Fruit fly (Drosophila melanogaster) whole organism, embryonic: ENCODE data around the gene Slip1.
A peak's percentile ranks its signal among the peaks of the same experiment; 100 is the strongest.

ENCODE experiments used
- Atf3 ChIP-seq: fragments of 200-800 bp; sonication (Bioruptor generic); optimal IDR thresholded peaks from 3 replicates; lab custom pipeline; 2016; ENCODE audit warnings: missing biosample characterization, missing genetic modification characterization
- Atf6 ChIP-seq: fragments of 200-800 bp; sonication (Bioruptor generic); IDR thresholded peaks from 2 replicates; pipeline ENCODE4 v1.3.6; 2022; ENCODE audit warnings: missing biosample characterization, missing genetic modification characterization
- B-H2 ChIP-seq: fragments of 200-800 bp; sonication (Bioruptor generic); optimal IDR thresholded peaks from 2 replicates; lab custom pipeline; 2018; ENCODE audit warnings: missing biosample characterization, mild to moderate bottlenecking, missing genetic modification characterization
- Bteb2 ChIP-seq: fragments of 200-800 bp; sonication (Bioruptor generic); optimal IDR thresholded peaks from 2 replicates; lab custom pipeline; 2016; ENCODE audit warnings: missing biosample characterization, missing genetic modification characterization
- CG10979 ChIP-seq: fragments of 200-800 bp; sonication (Bioruptor generic); optimal IDR thresholded peaks from 2 replicates; lab custom pipeline; 2018; ENCODE audit warnings: missing biosample characterization, mild to moderate bottlenecking, missing genetic modification characterization, moderate library complexity
- CG11093 ChIP-seq: fragments of 200-800 bp; sonication (Bioruptor generic); IDR thresholded peaks from 3 replicates; pipeline ENCODE4 v1.3.6; 2022; ENCODE audit warnings: missing biosample characterization, missing genetic modification characterization
- CG11398 ChIP-seq: fragments of 200-800 bp; sonication (Bioruptor generic); optimal IDR thresholded peaks from 2 replicates; lab custom pipeline; 2016; ENCODE audit warnings: missing biosample characterization, missing genetic modification characterization
- CG11504 ChIP-seq: fragments of 200-800 bp; sonication (Bioruptor generic); optimal IDR thresholded peaks from 3 replicates; lab custom pipeline; 2019; ENCODE audit warnings: missing biosample characterization, mild to moderate bottlenecking, missing genetic modification characterization, moderate library complexity
- CG13894 ChIP-seq: fragments of 200-800 bp; sonication (Bioruptor generic); optimal IDR thresholded peaks from 3 replicates; lab custom pipeline; 2018; ENCODE audit warnings: missing biosample characterization, mild to moderate bottlenecking, missing genetic modification characterization, moderate library complexity
- CG14050 ChIP-seq: fragments of 200-800 bp; sonication (Bioruptor generic); IDR thresholded peaks from 3 replicates; pipeline ENCODE4 v1.3.6; 2022; ENCODE audit warnings: missing biosample characterization, missing genetic modification characterization
- CG14441 ChIP-seq: fragments of 200-800 bp; sonication (Bioruptor generic); IDR thresholded peaks from 2 replicates; pipeline ENCODE4 v1.3.6; 2022; ENCODE audit warnings: missing biosample characterization, missing genetic modification characterization
- CG14667 ChIP-seq: fragments of 200-800 bp; sonication (Bioruptor generic); IDR thresholded peaks from 2 replicates; pipeline ENCODE4 v1.3.6; 2022; ENCODE audit warnings: missing biosample characterization, missing genetic modification characterization
- CG1603 ChIP-seq: fragments of 200-800 bp; sonication (Bioruptor generic); optimal IDR thresholded peaks from 2 replicates; lab custom pipeline; 2019; ENCODE audit warnings: missing biosample characterization, mild to moderate bottlenecking, missing genetic modification characterization, moderate library complexity
- CG17361 ChIP-seq: fragments of 200-800 bp; sonication (Bioruptor generic); IDR thresholded peaks from 3 replicates; pipeline ENCODE4 v1.3.6; 2022; ENCODE audit warnings: missing biosample characterization, missing genetic modification characterization
- CG18011 ChIP-seq: fragments of 200-800 bp; sonication (Bioruptor generic); optimal IDR thresholded peaks from 2 replicates; lab custom pipeline; 2017; ENCODE audit warnings: missing biosample characterization, missing genetic modification characterization, mild to moderate bottlenecking, moderate library complexity, missing genotype
- CG18619 ChIP-seq: fragments of 200-800 bp; sonication (Bioruptor generic); optimal IDR thresholded peaks from 3 replicates; lab custom pipeline; 2017; ENCODE audit warnings: missing biosample characterization, mild to moderate bottlenecking, missing genetic modification characterization
- CG2116 ChIP-seq: fragments of 200-800 bp; sonication (Bioruptor generic); optimal IDR thresholded peaks from 3 replicates; lab custom pipeline; 2018; ENCODE audit warnings: missing biosample characterization, mild to moderate bottlenecking, missing genetic modification characterization
- CG2129 ChIP-seq: fragments of 200-800 bp; sonication (Bioruptor generic); IDR thresholded peaks from 2 replicates; pipeline ENCODE4 v1.3.6; 2022; ENCODE audit warnings: missing biosample characterization, missing genetic modification characterization; ENCODE audit not compliant: partially characterized antibody
- CG3995 ChIP-seq: fragments of 200-800 bp; sonication (Bioruptor generic); optimal IDR thresholded peaks from 3 replicates; lab custom pipeline; 2016; ENCODE audit warnings: missing biosample characterization, missing genetic modification characterization
- CG4424 ChIP-seq: fragments of 200-800 bp; sonication (Bioruptor generic); optimal IDR thresholded peaks from 3 replicates; lab custom pipeline; 2016; ENCODE audit warnings: missing biosample characterization, missing genetic modification characterization
- CG4730 ChIP-seq: fragments of 200-800 bp; sonication (Bioruptor generic); IDR thresholded peaks from 2 replicates; pipeline ENCODE4 v1.3.6; 2022; ENCODE audit warnings: missing biosample characterization, missing genetic modification characterization
- CG6654 ChIP-seq: fragments of 200-800 bp; sonication (Bioruptor generic); optimal IDR thresholded peaks from 2 replicates; lab custom pipeline; 2017; ENCODE audit warnings: missing biosample characterization, mild to moderate bottlenecking, missing genetic modification characterization
- CG8478 ChIP-seq: fragments of >200 bp; optimal IDR thresholded peaks from 2 replicates; lab custom pipeline; 2018
- CTCF ChIP-seq: fragments of 200-800 bp; sonication (Bioruptor generic); optimal IDR thresholded peaks from 2 replicates; lab custom pipeline; 2017; ENCODE audit warnings: missing biosample characterization, mild to moderate bottlenecking, missing genetic modification characterization, moderate library complexity
- D ChIP-seq, 2 experiments: fragments of 200-800 bp in 1 of 2; fragments of >200 bp in 1 of 2; sonication (Bioruptor generic) in 1 of 2; optimal IDR thresholded peaks; 2 replicates in 1 of 2; 3 replicates in 1 of 2; lab custom pipeline; 2017; ENCODE audit warnings: mild to moderate bottlenecking in 1 of 2, missing biosample characterization in 1 of 2, missing genetic modification characterization in 1 of 2, missing genetic modification reagents in 1 of 2
- Dbx ChIP-seq: fragments of 200-800 bp; sonication (Bioruptor generic); IDR thresholded peaks from 3 replicates; pipeline ENCODE4 v1.3.6; 2022; ENCODE audit warnings: missing biosample characterization, missing genetic modification characterization
- Dfd ChIP-seq, 2 experiments: fragments of >200 bp; optimal IDR thresholded peaks; 2 replicates each; lab custom pipeline; 2017; ENCODE audit warnings: missing biosample characterization in 2 of 2, missing genetic modification characterization in 2 of 2
- E2f2 ChIP-seq: fragments of 200-800 bp; sonication (Bioruptor generic); IDR thresholded peaks from 2 replicates; pipeline ENCODE4 v1.3.6; 2022; ENCODE audit warnings: missing biosample characterization, missing genetic modification characterization
- Elba2 ChIP-seq: fragments of 200-800 bp; sonication (Bioruptor generic); optimal IDR thresholded peaks from 3 replicates; lab custom pipeline; 2016; ENCODE audit warnings: missing biosample characterization, missing genetic modification characterization
- Ets65A ChIP-seq: fragments of 200-800 bp; sonication (Bioruptor generic); peaks from one replicate; lab custom pipeline; 2016; ENCODE audit warnings: missing biosample characterization, missing genetic modification characterization
- Hmr ChIP-seq: fragments of 200-800 bp; sonication (Bioruptor generic); optimal IDR thresholded peaks from 3 replicates; lab custom pipeline; 2017; ENCODE audit warnings: mild to moderate bottlenecking, missing biosample characterization, missing genetic modification reagents, missing genetic modification characterization
- MTF-1 ChIP-seq: fragments of 200-800 bp; sonication (Bioruptor generic); optimal IDR thresholded peaks from 2 replicates; lab custom pipeline; 2018; ENCODE audit warnings: missing biosample characterization, mild to moderate bottlenecking, missing genetic modification characterization, borderline replicate concordance
- Max ChIP-seq: fragments of 200-800 bp; sonication (Bioruptor generic); optimal IDR thresholded peaks from 2 replicates; lab custom pipeline; 2016; ENCODE audit warnings: missing biosample characterization, mild to moderate bottlenecking, missing genetic modification characterization
- PHDP ChIP-seq: fragments of 200-800 bp; sonication (Bioruptor generic); optimal IDR thresholded peaks from 3 replicates; lab custom pipeline; 2018; ENCODE audit warnings: missing biosample characterization, mild to moderate bottlenecking, missing genetic modification characterization, moderate library complexity
- Rfx ChIP-seq: fragments of 200-800 bp; sonication (Bioruptor generic); IDR thresholded peaks from 2 replicates; pipeline ENCODE4 v1.3.6; 2022; ENCODE audit warnings: missing biosample characterization, missing genetic modification characterization
- Sox100B ChIP-seq: fragments of 200-800 bp; sonication (Bioruptor generic); optimal IDR thresholded peaks from 3 replicates; lab custom pipeline; 2018; ENCODE audit warnings: missing biosample characterization, mild to moderate bottlenecking, missing genetic modification characterization
- Usf ChIP-seq: fragments of 200-800 bp; sonication (Bioruptor generic); optimal IDR thresholded peaks from 2 replicates; lab custom pipeline; 2017; ENCODE audit warnings: missing genotype, missing biosample characterization, missing genetic modification characterization
- chinmo ChIP-seq: fragments of 200-800 bp; sonication (Bioruptor generic); IDR thresholded peaks from 4 replicates; pipeline ENCODE4 v1.3.6; 2022; ENCODE audit warnings: missing biosample characterization, missing genetic modification characterization; ENCODE audit not compliant: partially characterized antibody
- insv ChIP-seq, 2 experiments: fragments of 200-800 bp; sonication (Bioruptor generic); optimal IDR thresholded peaks; 3 replicates each; lab custom pipeline; 2016 to 2018; ENCODE audit warnings: missing biosample characterization in 2 of 2, missing genetic modification characterization in 2 of 2
- kay ChIP-seq: fragments of 200-800 bp; sonication (Bioruptor generic); optimal IDR thresholded peaks from 2 replicates; lab custom pipeline; 2016; ENCODE audit warnings: missing biosample characterization, missing genetic modification characterization
- ken ChIP-seq: fragments of 200-800 bp; sonication (Bioruptor generic); IDR thresholded peaks from 3 replicates; pipeline ENCODE4 v1.3.6; 2022; ENCODE audit warnings: missing biosample characterization, missing genetic modification characterization
- lmd ChIP-seq: fragments of 200-800 bp; sonication (Bioruptor generic); IDR thresholded peaks from 2 replicates; pipeline ENCODE4 v1.3.6; 2022; ENCODE audit warnings: missing biosample characterization, missing genetic modification characterization
- mam ChIP-seq: fragments of 200-800 bp; sonication (Bioruptor generic); optimal IDR thresholded peaks from 3 replicates; lab custom pipeline; 2016; ENCODE audit warnings: missing biosample characterization, missing genetic modification characterization
- pita ChIP-seq: fragments of 200-800 bp; sonication (Bioruptor generic); optimal IDR thresholded peaks from 2 replicates; lab custom pipeline; 2017; ENCODE audit warnings: missing biosample characterization, mild to moderate bottlenecking, missing genetic modification characterization
- pros ChIP-seq: fragments of 200-800 bp; sonication (Bioruptor generic); optimal IDR thresholded peaks from 3 replicates; lab custom pipeline; 2019; ENCODE audit warnings: missing biosample characterization, mild to moderate bottlenecking, missing genetic modification characterization, moderate library complexity
- psq ChIP-seq: fragments of 200-800 bp; sonication (Bioruptor generic); optimal IDR thresholded peaks from 2 replicates; lab custom pipeline; 2017; ENCODE audit warnings: missing biosample characterization, missing genetic modification characterization
- ranshi ChIP-seq: fragments of 200-800 bp; sonication (Bioruptor generic); IDR thresholded peaks from 2 replicates; pipeline ENCODE4 v1.3.6; 2022; ENCODE audit warnings: missing biosample characterization, missing genetic modification characterization
- sima ChIP-seq: fragments of 200-800 bp; sonication (Bioruptor generic); optimal IDR thresholded peaks from 2 replicates; lab custom pipeline; 2016; ENCODE audit warnings: missing biosample characterization, missing genetic modification characterization
- sisA ChIP-seq: fragments of 200-800 bp; sonication (Bioruptor generic); IDR thresholded peaks from 2 replicates; pipeline ENCODE4 v1.3.6; 2022; ENCODE audit warnings: missing biosample characterization, missing genetic modification characterization
- sob ChIP-seq: fragments of 200-800 bp; sonication (Bioruptor generic); IDR thresholded peaks from 2 replicates; pipeline ENCODE4 v1.3.6; 2022; ENCODE audit warnings: missing biosample characterization, missing genetic modification characterization
- stwl ChIP-seq: fragments of 200-800 bp; sonication (Bioruptor generic); optimal IDR thresholded peaks from 3 replicates; lab custom pipeline; 2018; ENCODE audit warnings: missing biosample characterization, mild to moderate bottlenecking, missing genetic modification characterization, moderate library complexity
- vvl ChIP-seq: fragments of 200-800 bp; sonication (Bioruptor generic); IDR thresholded peaks from 2 replicates; pipeline ENCODE4 v1.3.6; 2022; ENCODE audit warnings: missing biosample characterization, missing genetic modification characterization

Slip1 gene

DNA sequence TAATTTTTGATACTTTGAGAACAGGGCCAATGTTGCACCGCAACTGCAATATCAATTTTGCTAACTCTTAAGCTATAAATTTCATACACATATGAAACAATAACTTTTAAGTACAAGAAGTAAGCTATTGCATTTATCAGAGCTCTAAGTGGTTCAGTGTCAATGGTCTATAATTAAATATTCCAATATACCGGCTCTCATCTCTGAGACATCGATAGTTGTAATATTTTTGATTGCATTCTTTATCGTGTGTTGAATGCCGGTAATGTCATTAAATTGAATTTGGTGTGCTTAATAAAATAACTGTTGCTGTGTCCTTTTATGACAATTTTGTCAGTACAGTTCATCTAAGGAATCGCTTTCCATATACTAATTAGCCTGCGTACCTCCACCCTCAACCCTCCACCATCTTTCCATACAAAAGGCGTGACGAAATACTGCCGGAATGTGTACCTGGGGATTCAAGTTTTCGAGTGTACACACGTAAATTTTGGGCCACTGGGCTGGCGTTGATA, 7.5 kb downstream of the Slip1 start, which contains the start of gene CG11360 (continued):
- no peak for TF ChIP-seq lmd (GFP tag; lab: Robert Waterston, UW)
- TF ChIP-seq CG18619 (GFP tag; lab: Kevin White, UChicago), result no peak
- TF ChIP-seq CG11398, result no peak
- no peak for TF ChIP-seq CG2129
- TF ChIP-seq sima (GFP tag; lab: Kevin White, UChicago), result no peak
- TF ChIP-seq CG6654 (GFP tag; lab: Kevin White, UChicago), result no peak
- no peak for TF ChIP-seq PHDP (tag; lab: Kevin White, UChicago)
- TF ChIP-seq CG14050 (GFP tag; lab: Robert Waterston, UW), result no peak
- TF ChIP-seq CG2116 (GFP tag; lab: Kevin White, UChicago), result peak; percentile 31
- 0 out of 3 replicates have a peak, but pooled peaks have one; percentile 38 for TF ChIP-seq CG17361 (GFP tag; lab: Robert Waterston, UW)
- no peak for TF ChIP-seq Ets65A (GFP tag; lab: Kevin White, UChicago)
- TF ChIP-seq Dfd (GFP tag; optimal IDR thresholded peaks at IDR 0.05; lab: Kevin White, UChicago), result peak in 1 of 2 experiments; percentile 69
- peak; percentile 73 for TF ChIP-seq pros (GFP tag; lab: Kevin White, UChicago)
- no peak for TF ChIP-seq Sox100B (GFP tag; lab: Kevin White, UChicago)
- no peak for TF ChIP-seq CG14667
- no peak for TF ChIP-seq D (optimal IDR thresholded peaks at IDR 0.05; lab: Kevin White, UChicago)
- no peak for TF ChIP-seq D (GFP tag; optimal IDR thresholded peaks at IDR 0.05; lab: Kevin White, UChicago)
- no peak for TF ChIP-seq CG8478 (lab: Kevin White, UChicago)
- TF ChIP-seq pita (GFP tag; lab: Kevin White, UChicago), result no peak
- no peak for TF ChIP-seq ken (GFP tag; lab: Robert Waterston, UW)
- TF ChIP-seq CG11093 (GFP tag; lab: Robert Waterston, UW), result no peak
- peak; percentile 11 for TF ChIP-seq stwl (tag; lab: Kevin White, UChicago)
- no peak for TF ChIP-seq chinmo (GFP tag; lab: Robert Waterston, UW)
- no peak for TF ChIP-seq kay (GFP tag; lab: Kevin White, UChicago)
- no peak for TF ChIP-seq psq
- TF ChIP-seq CTCF (GFP tag; lab: Kevin White, UChicago), result no peak
- TF ChIP-seq Atf3, result no peak
- TF ChIP-seq Elba2, result no peak
- TF ChIP-seq CG13894, result no peak
- no peak for TF ChIP-seq sisA (GFP tag; lab: Robert Waterston, UW)
- no peak for TF ChIP-seq Bteb2 (GFP tag; lab: Kevin White, UChicago)
- TF ChIP-seq E2f2, result no peak
- TF ChIP-seq CG3995, result peak; percentile 51
- no peak for TF ChIP-seq Usf (GFP tag; lab: Kevin White, UChicago)
- no peak for TF ChIP-seq CG11504 (tag; lab: Kevin White, UChicago)
- TF ChIP-seq Hmr (GFP tag; lab: Kevin White, UChicago), result no peak
- TF ChIP-seq insv (GFP tag; optimal IDR thresholded peaks at IDR 0.05; lab: Kevin White, UChicago), result no peak
- TF ChIP-seq CG18011 (GFP tag; lab: Kevin White, UChicago), result no peak
- TF ChIP-seq CG4424 (GFP tag; lab: Kevin White, UChicago), result peak; percentile 6
- TF ChIP-seq Max (GFP tag; lab: Kevin White, UChicago), result no peak
- no peak for TF ChIP-seq B-H2
- peak; percentile 34; the same call in 1 of the 2 replicates for TF ChIP-seq CG14441 (GFP tag; lab: Robert Waterston, UW)
- 0 out of 2 replicates have a peak, but pooled peaks have one; percentile 12 for TF ChIP-seq sob (GFP tag; lab: Robert Waterston, UW)
- TF ChIP-seq CG4730, result no peak
- TF ChIP-seq ranshi (GFP tag; lab: Robert Waterston, UW), result no peak
- no peak for TF ChIP-seq vvl (GFP tag; lab: Robert Waterston, UW)
- TF ChIP-seq Rfx, result no peak
- TF ChIP-seq Atf6 (GFP tag; lab: Robert Waterston, UW), result no peak
- TF ChIP-seq CG10979 (tag; lab: Kevin White, UChicago), result no peak
- TF ChIP-seq mam (GFP tag; lab: Kevin White, UChicago), result no peak
- TF ChIP-seq Dbx (GFP tag; lab: Robert Waterston, UW), result no peak
- peak; percentile 95 for TF ChIP-seq CG1603 (tag; lab: Kevin White, UChicago)
- no peak for TF ChIP-seq MTF-1
